Fruit fly (Drosophila melanogaster): ENCODE data around the gene CG10479.

CG10479 gene

dm6 chr3L:5968695-5969094 lies 7.1 kb downstream of the CG10479 start:
- TF ChIP-seq insv (optimal IDR thresholded peaks at IDR 0.05) (no peak), Sin3A (optimal IDR thresholded peaks at IDR 0.05) (no peak), ttk (optimal IDR thresholded peaks at IDR 0.05) (no peak), psq (optimal IDR thresholded peaks at IDR 0.05) (no peak), Myc (optimal IDR thresholded peaks at IDR 0.05) (no peak), h (optimal IDR thresholded peaks at IDR 0.05) (no peak)

dm6 chr3L:5966850-5967418 lies 8.9 kb downstream of the CG10479 start:
- TF ChIP-seq h (optimal IDR thresholded peaks at IDR 0.05) (no peak), Sin3A (optimal IDR thresholded peaks at IDR 0.05) (no peak), psq (optimal IDR thresholded peaks at IDR 0.05) (no peak), Myc (optimal IDR thresholded peaks at IDR 0.05) (no peak), insv (optimal IDR thresholded peaks at IDR 0.05) (no peak), ttk (optimal IDR thresholded peaks at IDR 0.05) (no peak)

- no peak for TF ChIP-seq ttk (optimal IDR thresholded peaks at IDR 0.05)
- no peak for TF ChIP-seq h (optimal IDR thresholded peaks at IDR 0.05)
Measured at dm6 chr3L:5964399-5964798, 11.4 kb downstream of the CG10479 start.

- TF ChIP-seq psq (optimal IDR thresholded peaks at IDR 0.05) (no peak), insv (optimal IDR thresholded peaks at IDR 0.05) (no peak), Myc (optimal IDR thresholded peaks at IDR 0.05) (no peak), ttk (optimal IDR thresholded peaks at IDR 0.05) (no peak), Sin3A (optimal IDR thresholded peaks at IDR 0.05) (no peak), h (optimal IDR thresholded peaks at IDR 0.05) (no peak)
Measured at dm6 chr3L:5958117-5958516, 17.7 kb downstream of the CG10479 start.

dm6 chr3L:5957163-5957562 lies 18.6 kb downstream of the CG10479 start:
- no peak for TF ChIP-seq h (optimal IDR thresholded peaks at IDR 0.05)

- TF ChIP-seq Myc (optimal IDR thresholded peaks at IDR 0.05) = no peak
- TF ChIP-seq Sin3A (optimal IDR thresholded peaks at IDR 0.05) = no peak
- TF ChIP-seq psq (optimal IDR thresholded peaks at IDR 0.05) = no peak
- no peak for TF ChIP-seq h (optimal IDR thresholded peaks at IDR 0.05)
- no peak for TF ChIP-seq ttk (optimal IDR thresholded peaks at IDR 0.05)
- TF ChIP-seq insv (optimal IDR thresholded peaks at IDR 0.05) = no peak
Measured at dm6 chr3L:5954942-5955341, 20.9 kb downstream of the CG10479 start.

- no peak for TF ChIP-seq psq (optimal IDR thresholded peaks at IDR 0.05)
Measured at dm6 chr3L:5952537-5952936, 23.3 kb downstream of the CG10479 start.

- no peak for TF ChIP-seq Myc (optimal IDR thresholded peaks at IDR 0.05)
- no peak for TF ChIP-seq ttk (optimal IDR thresholded peaks at IDR 0.05)
- no peak for TF ChIP-seq insv (optimal IDR thresholded peaks at IDR 0.05)
- TF ChIP-seq h (optimal IDR thresholded peaks at IDR 0.05) = no peak
- TF ChIP-seq psq (optimal IDR thresholded peaks at IDR 0.05) = no peak
- no peak for TF ChIP-seq Sin3A (optimal IDR thresholded peaks at IDR 0.05)
Measured at dm6 chr3L:5952132-5952531, 23.7 kb downstream of the CG10479 start.

- no peak for TF ChIP-seq ttk (optimal IDR thresholded peaks at IDR 0.05)
- TF ChIP-seq Sin3A (optimal IDR thresholded peaks at IDR 0.05) = no peak
- no peak for TF ChIP-seq h (optimal IDR thresholded peaks at IDR 0.05)
- TF ChIP-seq insv (optimal IDR thresholded peaks at IDR 0.05) = no peak
- TF ChIP-seq Myc (optimal IDR thresholded peaks at IDR 0.05) = no peak
- no peak for TF ChIP-seq psq (optimal IDR thresholded peaks at IDR 0.05)
Measured at dm6 chr3L:5950467-5950866, 25.3 kb downstream of the CG10479 start, which contains the start of gene Egfrap. TSS of gene Egfrap (minus strand) at chr3L:5950658.

dm6 chr3L:5947110-5947731 lies 28.6 kb downstream of the CG10479 start:
- no peak for TF ChIP-seq Sin3A (optimal IDR thresholded peaks at IDR 0.05)
- no peak for TF ChIP-seq insv (optimal IDR thresholded peaks at IDR 0.05)
- TF ChIP-seq psq (optimal IDR thresholded peaks at IDR 0.05) = no peak
- TF ChIP-seq Myc (optimal IDR thresholded peaks at IDR 0.05) = no peak
- TF ChIP-seq ttk (optimal IDR thresholded peaks at IDR 0.05) = no peak
- no peak for TF ChIP-seq h (optimal IDR thresholded peaks at IDR 0.05)

- no peak for TF ChIP-seq insv (optimal IDR thresholded peaks at IDR 0.05)
- TF ChIP-seq h (optimal IDR thresholded peaks at IDR 0.05) = no peak
- TF ChIP-seq psq (optimal IDR thresholded peaks at IDR 0.05) = no peak
- no peak for TF ChIP-seq Myc (optimal IDR thresholded peaks at IDR 0.05)
- TF ChIP-seq ttk (optimal IDR thresholded peaks at IDR 0.05) = no peak
- no peak for TF ChIP-seq Sin3A (optimal IDR thresholded peaks at IDR 0.05)
Measured at dm6 chr3L:5945571-5945970, 30.2 kb downstream of the CG10479 start.

- TF ChIP-seq psq (optimal IDR thresholded peaks at IDR 0.05) = no peak
- no peak for TF ChIP-seq h (optimal IDR thresholded peaks at IDR 0.05)
- TF ChIP-seq insv (optimal IDR thresholded peaks at IDR 0.05) = no peak
- TF ChIP-seq Sin3A (optimal IDR thresholded peaks at IDR 0.05) = no peak
- TF ChIP-seq ttk (optimal IDR thresholded peaks at IDR 0.05) = no peak
- no peak for TF ChIP-seq Myc (optimal IDR thresholded peaks at IDR 0.05)
Measured at dm6 chr3L:5943348-5943904, 32.4 kb downstream of the CG10479 start.

dm6 chr3L:5941508-5941907 lies 34.3 kb downstream of the CG10479 start:
- TF ChIP-seq Myc (optimal IDR thresholded peaks at IDR 0.05) = no peak
- TF ChIP-seq Sin3A (optimal IDR thresholded peaks at IDR 0.05) = no peak
- TF ChIP-seq insv (optimal IDR thresholded peaks at IDR 0.05) = no peak
- TF ChIP-seq h (optimal IDR thresholded peaks at IDR 0.05) = no peak

Measured in Kc167 (cell line).